Worm (Caenorhabditis elegans) whole organism, L1 larva: Measurements from ENCODE around the gene trim-21.

Experiments
- efl-1 ChIP-seq, 4 experiments: fragments of 150-350 bp; optimal IDR thresholded peaks in 3 of 4; peaks in 1 of 4; 1 replicate in 1 of 4; 2 replicates in 3 of 4; lab custom pipeline; 2014; ENCODE audit warnings: missing biosample characterization in 2 of 4, missing genetic modification characterization in 2 of 4, missing genetic modification reagents in 2 of 4
- elt-2 ChIP-seq: sonication (generic microtip); optimal IDR thresholded peaks from 2 replicates; lab custom pipeline; 2016; ENCODE audit warnings: missing genetic modification characterization, mild to moderate bottlenecking, inconsistent platforms, missing compliant biosample characterization, missing genetic modification reagents
- fkh-10 ChIP-seq: sonication (generic microtip); optimal IDR thresholded peaks from 2 replicates; lab custom pipeline; 2017; ENCODE audit warnings: missing biosample characterization, missing genetic modification reagents, missing genetic modification characterization
- lsy-2 ChIP-seq, 2 experiments: fragments of 150-350 bp; optimal IDR thresholded peaks; 2 replicates each; lab custom pipeline; 2014; ENCODE audit warnings: missing biosample characterization in 2 of 2, missing genetic modification characterization in 2 of 2

DNA sequence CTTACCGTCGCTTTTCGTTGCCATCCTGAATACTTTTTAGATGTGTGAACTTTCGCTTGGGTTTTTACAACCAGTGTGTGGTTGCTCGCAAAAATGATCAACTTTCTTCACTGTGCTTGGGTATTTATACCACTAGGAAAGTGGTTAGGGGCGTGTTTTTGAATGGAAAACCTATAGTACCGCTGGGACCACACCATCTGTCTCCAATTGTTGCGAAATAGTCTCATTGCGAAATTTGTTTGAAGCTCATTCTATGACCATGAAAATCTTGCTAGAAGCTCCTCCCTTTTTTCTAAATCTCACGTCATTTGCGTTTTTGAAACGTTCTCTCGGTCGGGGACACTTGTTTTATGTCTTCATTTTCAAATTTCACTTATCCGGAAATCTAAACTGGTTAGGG lies 23.8 kb downstream of the trim-21 start, which contains the start of the genes K09F6.10 and K09F6.13:
- TF ChIP-seq lsy-2 (tag; optimal IDR thresholded peaks at IDR 0.05; lab: Kevin White, UChicago) (no peak), fkh-10 (no peak), efl-1 (optimal IDR thresholded peaks at IDR 0.05; lab: Kevin White, UChicago) (no peak), efl-1 (GFP tag; optimal IDR thresholded peaks at IDR 0.05 in 1 of 2; lab: Kevin White, UChicago) (no peak), elt-2 (tag; lab: Kevin White, UChicago) (no peak)
